Fruit fly (Drosophila melanogaster) whole organism: Measurements from ENCODE around the gene CG32107.

Source experiments
- CG8478 ChIP-seq: fragments of >200 bp; optimal IDR thresholded peaks from 2 replicates; lab custom pipeline; 2018; ENCODE audit warnings: inconsistent platforms
- Dll ChIP-seq: fragments of >200 bp; optimal IDR thresholded peaks from 2 replicates; lab custom pipeline; 2017
- EcR ChIP-seq, 2 experiments: fragments of >200 bp; optimal IDR thresholded peaks; 2 replicates each; lab custom pipeline; 2017; ENCODE audit warnings: missing biosample characterization in 2 of 2, missing genetic modification characterization in 2 of 2, missing genetic modification reagents in 2 of 2
- pan ChIP-seq: fragments of >200 bp; optimal IDR thresholded peaks from 2 replicates; lab custom pipeline; 2017
- psq ChIP-seq: fragments of >200 bp; optimal IDR thresholded peaks from 2 replicates; lab custom pipeline; 2017
- usp ChIP-seq: fragments of >200 bp; optimal IDR thresholded peaks from 2 replicates; lab custom pipeline; 2017; ENCODE audit warnings: missing biosample characterization, missing genetic modification characterization, mixed read lengths

The CG32107 gene

dm6 chr3L:12857553-12858122 lies 3.5 kb downstream of the CG32107 start:
- TF ChIP-seq pan (lab: Kevin White, UChicago) (no peak), psq (lab: Kevin White, UChicago) (no peak), usp (GFP tag; lab: Kevin White, UChicago) (no peak), Dll (lab: Kevin White, UChicago) (no peak), EcR (GFP tag; optimal IDR thresholded peaks at IDR 0.05; lab: Kevin White, UChicago) (no peak), CG8478 (lab: Kevin White, UChicago) (no peak)

DNA sequence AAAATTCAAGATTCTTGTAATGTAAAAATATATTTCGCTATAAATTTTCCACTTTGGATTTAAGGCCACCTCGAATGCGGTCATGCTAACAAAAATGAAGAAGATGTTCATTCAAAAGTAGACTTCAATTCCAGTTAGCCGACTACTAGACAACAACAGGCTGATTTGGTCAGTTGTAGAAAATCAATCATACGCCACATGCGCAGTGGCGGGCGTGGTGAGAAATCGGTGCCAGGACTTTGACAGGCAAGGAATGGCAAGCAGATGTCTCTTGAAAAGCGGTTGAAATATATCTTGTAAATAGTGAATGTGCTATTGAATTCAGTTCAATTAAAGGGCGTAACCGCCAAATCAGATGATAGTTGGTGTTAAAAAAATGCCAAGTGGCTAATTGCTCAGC lies 7.7 kb downstream of the CG32107 start, which contains the start of gene Ent3:
Ent3 (plus strand) TSS at position 224 of the 400 bp plus-strand sequence.
- TF ChIP-seq EcR (GFP tag; optimal IDR thresholded peaks at IDR 0.05; lab: Kevin White, UChicago) (no peak), usp (GFP tag; lab: Kevin White, UChicago) (no peak), psq (lab: Kevin White, UChicago) (no peak), pan (lab: Kevin White, UChicago) (no peak), CG8478 (lab: Kevin White, UChicago) (no peak), Dll (lab: Kevin White, UChicago) (no peak)

DNA sequence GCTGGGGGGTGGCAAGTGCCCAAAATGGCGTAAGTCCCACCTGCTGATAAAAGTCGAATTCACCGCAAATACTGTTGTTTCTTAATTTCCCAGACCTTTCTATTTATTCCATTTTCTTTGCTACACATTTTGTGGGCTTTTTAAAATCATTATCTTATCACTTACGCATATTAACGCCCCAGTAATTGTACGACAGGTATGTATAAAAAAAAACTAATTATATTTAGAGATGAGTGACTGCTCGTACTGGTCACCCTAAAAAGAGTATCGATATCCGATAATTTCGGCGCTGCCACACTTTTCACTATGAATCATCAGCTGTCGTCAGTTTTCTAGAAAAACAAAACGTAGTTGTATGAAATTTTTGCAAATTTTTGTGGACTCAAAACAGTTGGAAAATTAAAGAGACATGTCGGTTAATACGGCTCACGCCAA lies 11.2 kb downstream of the CG32107 start, which contains the start of the genes CG10948 and Wbp2:
CG10948 (minus strand) TSS at position 251 of the 435 bp plus-strand sequence.
Wbp2 (plus strand) TSS at position 299 of the 435 bp plus-strand sequence.
- TF ChIP-seq EcR (GFP tag; optimal IDR thresholded peaks at IDR 0.05; lab: Kevin White, UChicago): no peak
- TF ChIP-seq CG8478 (lab: Kevin White, UChicago): no peak
- no peak for TF ChIP-seq Dll (lab: Kevin White, UChicago)
- no peak for TF ChIP-seq usp (GFP tag; lab: Kevin White, UChicago)
- no peak for TF ChIP-seq psq (lab: Kevin White, UChicago)
- no peak for TF ChIP-seq pan (lab: Kevin White, UChicago)

DNA sequence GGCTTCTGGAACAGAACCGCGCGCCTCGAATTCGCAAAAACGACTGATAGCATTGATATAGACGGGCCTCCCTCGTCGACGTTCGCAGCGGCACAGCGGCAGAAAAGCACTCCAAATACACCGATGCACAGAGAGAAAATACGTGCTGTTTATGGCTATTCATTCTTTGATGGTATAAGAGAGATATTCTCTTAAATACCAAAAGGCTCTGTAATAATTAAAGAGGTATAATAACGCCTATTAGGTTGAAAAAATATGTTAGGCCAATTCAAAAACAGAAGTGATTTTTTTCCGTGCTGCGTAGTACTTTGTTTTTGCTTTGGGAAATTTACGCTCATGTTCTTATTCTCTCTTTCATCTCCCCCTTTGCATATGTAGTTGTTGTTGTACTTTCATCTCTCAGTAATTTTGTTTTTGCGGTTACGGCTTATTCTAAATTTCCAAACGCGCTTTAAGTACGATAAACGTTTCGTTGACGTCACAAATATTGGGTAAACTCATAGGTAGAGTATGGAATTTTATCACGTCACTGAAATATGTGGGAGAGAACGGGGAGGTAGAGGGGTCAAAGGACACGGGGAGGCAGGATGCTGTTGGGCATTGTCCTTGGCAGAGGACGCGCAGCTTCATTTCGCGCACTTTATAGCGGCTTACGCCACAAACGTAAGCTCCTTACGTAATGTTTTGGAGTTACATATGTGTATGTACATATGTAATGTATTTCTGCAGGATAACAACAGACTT lies 17.9 kb downstream of the CG32107 start, which contains the start of gene nebu:
nebu (minus strand) TSS at position 51 of the 744 bp plus-strand sequence.
- no peak for TF ChIP-seq CG8478 (lab: Kevin White, UChicago)
- TF ChIP-seq usp (GFP tag; lab: Kevin White, UChicago): no peak
- no peak for TF ChIP-seq Dll (lab: Kevin White, UChicago)
- TF ChIP-seq psq (lab: Kevin White, UChicago): no peak
- no peak for TF ChIP-seq pan (lab: Kevin White, UChicago)
- no peak for TF ChIP-seq EcR (GFP tag; optimal IDR thresholded peaks at IDR 0.05; lab: Kevin White, UChicago)

dm6 chr3L:12842532-12842931 lies 18.6 kb downstream of the CG32107 start:
- TF ChIP-seq pan (lab: Kevin White, UChicago) (no peak), psq (lab: Kevin White, UChicago) (no peak), Dll (lab: Kevin White, UChicago) (no peak), CG8478 (lab: Kevin White, UChicago) (no peak), EcR (GFP tag; optimal IDR thresholded peaks at IDR 0.05; lab: Kevin White, UChicago) (no peak), usp (GFP tag; lab: Kevin White, UChicago) (no peak)

DNA sequence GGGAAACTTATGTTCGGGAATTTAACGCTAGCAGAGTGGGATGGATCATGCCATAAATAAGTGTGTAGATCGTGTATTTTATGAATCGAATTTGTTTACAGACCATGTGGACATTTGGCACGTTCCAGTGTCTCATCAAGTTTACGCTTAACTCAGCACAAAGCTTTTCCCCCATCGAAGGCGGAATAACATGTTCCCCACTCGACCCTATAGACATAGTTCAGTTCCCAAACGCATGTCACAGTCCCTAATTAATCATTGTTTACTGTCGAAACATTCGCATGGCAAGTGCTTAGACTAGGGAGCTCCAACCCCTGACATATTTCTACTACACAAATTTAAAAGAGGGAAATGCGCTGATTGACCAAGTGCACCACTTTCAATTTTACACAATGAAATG lies 19.6 kb downstream of the CG32107 start:
- TF ChIP-seq usp (GFP tag; lab: Kevin White, UChicago) (no peak), pan (lab: Kevin White, UChicago) (no peak)

dm6 chr3L:12839882-12840281 lies 21.2 kb downstream of the CG32107 start:
- TF ChIP-seq CG8478 (lab: Kevin White, UChicago): no peak
- no peak for TF ChIP-seq Dll (lab: Kevin White, UChicago)
- TF ChIP-seq usp (GFP tag; lab: Kevin White, UChicago): no peak
- no peak for TF ChIP-seq pan (lab: Kevin White, UChicago)
- no peak for TF ChIP-seq EcR (GFP tag; optimal IDR thresholded peaks at IDR 0.05; lab: Kevin White, UChicago)
- TF ChIP-seq psq (lab: Kevin White, UChicago): no peak

- TF ChIP-seq EcR (GFP tag; optimal IDR thresholded peaks at IDR 0.05; lab: Kevin White, UChicago) (no peak), usp (GFP tag; lab: Kevin White, UChicago) (no peak), Dll (lab: Kevin White, UChicago) (no peak), pan (lab: Kevin White, UChicago) (no peak), CG8478 (lab: Kevin White, UChicago) (no peak), psq (lab: Kevin White, UChicago) (no peak)
These were observed 23.8 kb downstream of the CG32107 start for dm6 chr3L:12837196-12837720.

DNA sequence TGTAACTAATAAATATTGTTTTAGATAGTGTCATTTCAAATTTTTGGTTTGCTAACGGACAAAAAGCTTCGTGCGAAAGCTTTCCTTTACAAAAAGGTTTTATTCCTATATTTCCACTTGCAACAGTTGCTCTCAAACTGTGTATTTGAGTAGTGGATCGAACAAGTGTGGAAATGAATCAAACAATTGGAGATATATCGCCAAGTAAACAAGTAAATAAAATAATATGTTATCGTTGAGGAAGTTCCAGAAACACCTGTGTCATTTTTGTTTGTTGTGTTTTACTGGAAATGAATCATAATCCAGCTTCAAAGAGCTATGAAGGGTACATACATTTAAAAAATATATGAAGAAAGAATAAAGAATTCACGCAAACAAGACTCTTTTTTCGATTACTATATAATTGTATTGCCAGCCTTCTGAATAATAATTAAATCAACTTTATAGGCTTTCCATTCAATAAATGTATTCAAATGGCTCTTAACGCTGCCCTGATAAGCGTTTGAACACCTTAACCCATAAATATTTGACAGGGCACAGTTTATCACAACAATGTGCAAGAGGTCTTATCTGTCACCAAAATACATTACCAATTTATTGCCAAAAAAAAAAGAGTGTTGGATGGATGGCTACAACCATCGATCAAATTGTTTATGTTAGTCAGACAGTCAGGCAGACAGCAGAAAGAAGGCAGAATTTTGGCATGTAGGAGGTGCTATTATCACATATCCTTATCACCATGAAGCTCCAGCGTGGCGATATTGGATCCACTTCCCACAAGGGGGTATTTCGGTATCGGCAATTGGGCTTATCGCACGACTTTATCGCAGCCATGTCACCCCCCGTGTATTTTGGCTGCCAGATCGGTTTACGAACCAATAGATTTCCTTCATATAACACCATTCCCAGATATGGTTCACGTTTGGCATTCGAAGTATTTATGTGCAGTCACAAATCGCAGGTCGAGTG lies 25.3 kb downstream of the CG32107 start:
- TF ChIP-seq usp (GFP tag; lab: Kevin White, UChicago): no peak
- no peak for TF ChIP-seq EcR (GFP tag; optimal IDR thresholded peaks at IDR 0.05; lab: Kevin White, UChicago)
- TF ChIP-seq CG8478 (lab: Kevin White, UChicago): no peak
- TF ChIP-seq pan (lab: Kevin White, UChicago): no peak
- no peak for TF ChIP-seq psq (lab: Kevin White, UChicago)
- TF ChIP-seq Dll (lab: Kevin White, UChicago): no peak
